Fruit fly (Drosophila melanogaster) whole organism, pupa: Measurements from ENCODE around the gene CG10589.

ENCODE experiments used
- EcR ChIP-seq: fragments of 200-800 bp; sonication (Bioruptor generic); optimal IDR thresholded peaks from 3 replicates; lab custom pipeline; 2019; ENCODE audit warnings: missing biosample characterization, missing genetic modification characterization, mild to moderate bottlenecking, moderate library complexity, missing genetic modification reagents
- rn ChIP-seq: fragments of 200-800 bp; sonication (Bioruptor generic); IDR thresholded peaks from 2 replicates; pipeline ENCODE4 v1.3.6; 2022; ENCODE audit warnings: missing biosample characterization, missing genetic modification characterization

dm6 chr3L:20950520-20951135, 23.0 kb downstream of the CG10589 start:
- TF ChIP-seq rn (GFP tag; lab: Robert Waterston, UW) (peak; percentile 67), EcR (GFP tag; lab: Kevin White, UChicago) (no peak)
